Fruit fly (Drosophila melanogaster) whole organism: ENCODE results near the gene Pp2A-29B.

Source experiments
- CG8478 ChIP-seq: fragments of >200 bp; optimal IDR thresholded peaks from 2 replicates; lab custom pipeline; 2018; ENCODE audit warnings: inconsistent platforms
- Dll ChIP-seq: fragments of >200 bp; optimal IDR thresholded peaks from 2 replicates; lab custom pipeline; 2017
- EcR ChIP-seq, 2 experiments: fragments of >200 bp; optimal IDR thresholded peaks; 2 replicates each; lab custom pipeline; 2017; ENCODE audit warnings: missing biosample characterization in 2 of 2, missing genetic modification characterization in 2 of 2, missing genetic modification reagents in 2 of 2
- pan ChIP-seq: fragments of >200 bp; optimal IDR thresholded peaks from 2 replicates; lab custom pipeline; 2017
- psq ChIP-seq: fragments of >200 bp; optimal IDR thresholded peaks from 2 replicates; lab custom pipeline; 2017
- usp ChIP-seq: fragments of >200 bp; optimal IDR thresholded peaks from 2 replicates; lab custom pipeline; 2017; ENCODE audit warnings: missing biosample characterization, missing genetic modification characterization, mixed read lengths

dm6 chr2L:8398721-8399120, 32.9 kb downstream of the Pp2A-29B start, which contains the start of gene CG13386:
- TF ChIP-seq pan (lab: Kevin White, UChicago) (no peak), CG8478 (lab: Kevin White, UChicago) (no peak), psq (lab: Kevin White, UChicago) (no peak), EcR (GFP tag; optimal IDR thresholded peaks at IDR 0.05; lab: Kevin White, UChicago) (no peak), usp (GFP tag; lab: Kevin White, UChicago) (no peak), Dll (lab: Kevin White, UChicago) (no peak)
